Worm (Caenorhabditis elegans): ENCODE results near the gene F58E6.8.

F58E6.8 gene

ce11 chrV:9731852-9732251 lies 23.8 kb downstream of the F58E6.8 start:
- TF ChIP-seq cebp-2 (GFP tag; IDR thresholded peaks at IDR 0.05) = no peak
- no peak for TF ChIP-seq gei-17 (GFP tag; optimal IDR thresholded peaks at IDR 0.05)
- TF ChIP-seq hmg-20 (GFP tag; IDR thresholded peaks at IDR 0.05) = 0 out of 2 replicates have a peak, but pooled peaks have one; percentile 4
- peak; percentile 52 for TF ChIP-seq ama-1 (optimal IDR thresholded peaks at IDR 0.05)
- TF ChIP-seq ama-1 (GFP tag; optimal IDR thresholded peaks at IDR 0.05) = no peak
- no peak for TF ChIP-seq hmg-1.2 (GFP tag; IDR thresholded peaks at IDR 0.05)
- TF ChIP-seq D2030.7 (GFP tag; IDR thresholded peaks at IDR 0.05) = no peak
- no peak for TF ChIP-seq hrde-1 (tag; optimal IDR thresholded peaks at IDR 0.05; ENCODE audit: borderline replicate concordance)
- TF ChIP-seq mcd-1 (GFP tag; IDR thresholded peaks at IDR 0.05) = no peak
- TF ChIP-seq rpc-1 (optimal IDR thresholded peaks at IDR 0.05) = no peak
- TF ChIP-seq rpc-1 (tag; optimal IDR thresholded peaks at IDR 0.05) = no peak
- peak; percentile 31; the same call in 1 of the 2 replicates for TF ChIP-seq nfyb-1 (GFP tag; IDR thresholded peaks at IDR 0.05)
- no peak for TF ChIP-seq Y95B8A.8 (GFP tag; IDR thresholded peaks at IDR 0.05)
- no peak for TF ChIP-seq nhr-27 (tag; optimal IDR thresholded peaks at IDR 0.05)
- no peak for TF ChIP-seq ets-4 (GFP tag; optimal IDR thresholded peaks at IDR 0.05)
- TF ChIP-seq unc-130 (GFP tag; optimal IDR thresholded peaks at IDR 0.05) = no peak
- no peak for TF ChIP-seq athp-1 (tag; optimal IDR thresholded peaks at IDR 0.05)
- TF ChIP-seq chd-7 (tag; optimal IDR thresholded peaks at IDR 0.05) = no peak
- TF ChIP-seq K11D2.4 (GFP tag; IDR thresholded peaks at IDR 0.05) = no peak
- no peak for TF ChIP-seq let-607 (tag; optimal IDR thresholded peaks at IDR 0.05)
- no peak for TF ChIP-seq F55B11.4 (tag; optimal IDR thresholded peaks at IDR 0.05; ENCODE audit: borderline replicate concordance, insufficient read depth)
- TF ChIP-seq C06A6.2 (GFP tag; conservative IDR thresholded peaks at IDR 0.05) = no peak
- TF ChIP-seq zim-3 (tag; optimal IDR thresholded peaks at IDR 0.05) = peak; percentile 1
- no peak for TF ChIP-seq atf-7 (tag; optimal IDR thresholded peaks at IDR 0.05)
- TF ChIP-seq F49E8.2 (tag; optimal IDR thresholded peaks at IDR 0.05; ENCODE audit: insufficient read depth) = no peak
- TF ChIP-seq repo-1 (tag; optimal IDR thresholded peaks at IDR 0.05) = no peak
- no peak for TF ChIP-seq Y53F4B.3 (GFP tag; IDR thresholded peaks at IDR 0.05)
- no peak for TF ChIP-seq F52B5.7 (tag; optimal IDR thresholded peaks at IDR 0.05)

- TF ChIP-seq Y53F4B.3 (GFP tag; IDR thresholded peaks at IDR 0.05) = no peak
- peak; percentile 36 for TF ChIP-seq die-1 (tag; optimal IDR thresholded peaks at IDR 0.05)
- TF ChIP-seq K12H6.12 (tag; optimal IDR thresholded peaks at IDR 0.05) = peak; percentile 98
- TF ChIP-seq egrh-3 (GFP tag; IDR thresholded peaks at IDR 0.05) = peak; percentile 80
- TF ChIP-seq rpc-1 (optimal IDR thresholded peaks at IDR 0.05) = no peak
- TF ChIP-seq rpc-1 (tag; optimal IDR thresholded peaks at IDR 0.05) = no peak
- TF ChIP-seq C06A6.2 (GFP tag; conservative IDR thresholded peaks at IDR 0.05) = peak; percentile 70
- TF ChIP-seq bed-1 (GFP tag; IDR thresholded peaks at IDR 0.05) = no peak
- TF ChIP-seq F10E7.11 (tag; optimal IDR thresholded peaks at IDR 0.05) = no peak
- no peak for TF ChIP-seq snpc-1.3 (tag; optimal IDR thresholded peaks at IDR 0.05; ENCODE audit: insufficient read depth)
- TF ChIP-seq sptf-2 (GFP tag; optimal IDR thresholded peaks at IDR 0.05) = no peak
- peak; percentile 78 for TF ChIP-seq B0035.1 (tag; optimal IDR thresholded peaks at IDR 0.05)
- TF ChIP-seq bed-2 (GFP tag; IDR thresholded peaks at IDR 0.05) = 0 out of 2 replicates have a peak, but pooled peaks have one; percentile 22
- peak; percentile 95 for TF ChIP-seq ceh-27 (GFP tag; optimal IDR thresholded peaks at IDR 0.05)
- TF ChIP-seq ceh-91 (GFP tag; IDR thresholded peaks at IDR 0.05) = 0 out of 2 replicates have a peak, but pooled peaks have one; percentile 26
- peak; percentile 36 for TF ChIP-seq mxl-1 (tag; optimal IDR thresholded peaks at IDR 0.05)
- TF ChIP-seq ets-4 (GFP tag; optimal IDR thresholded peaks at IDR 0.05) = peak; percentile 60
- no peak for TF ChIP-seq nfya-1 (tag; optimal IDR thresholded peaks at IDR 0.05; ENCODE audit: borderline replicate concordance, insufficient read depth)
- peak; percentile 71; the same call in 1 of the 2 replicates for TF ChIP-seq egl-44 (GFP tag; IDR thresholded peaks at IDR 0.05)
- no peak for TF ChIP-seq F33H1.4 (GFP tag; IDR thresholded peaks at IDR 0.05)
- TF ChIP-seq lin-54 (GFP tag; optimal IDR thresholded peaks at IDR 0.05) = peak; percentile 62
- TF ChIP-seq nhr-179 (tag; optimal IDR thresholded peaks at IDR 0.05) = no peak
- TF ChIP-seq lsy-27 (tag; optimal IDR thresholded peaks at IDR 0.05; ENCODE audit: borderline replicate concordance, insufficient read depth) = no peak
- peak; percentile 83 for TF ChIP-seq K11D2.4 (GFP tag; IDR thresholded peaks at IDR 0.05)
Measured at ce11 chrV:9730743-9731706, 24.6 kb downstream of the F58E6.8 start.

Measured in whole organism, young adult.